Worm (Caenorhabditis elegans) whole organism, young adult: ENCODE data around the gene meg-3.

Experiments
- B0019.2 ChIP-seq: fragments of 200-800 bp; sonication (Bioruptor generic); conservative IDR thresholded peaks from 2 replicates; pipeline ENCODE4 v1.3.6; 2022; ENCODE audit warnings: missing genetic modification reagents, missing genetic modification characterization, missing compliant biosample characterization
- B0261.1 ChIP-seq: sonication (generic microtip); optimal IDR thresholded peaks from 2 replicates; lab custom pipeline; 2016; ENCODE audit warnings: mild to moderate bottlenecking, missing genetic modification characterization, moderate library complexity, missing compliant biosample characterization
- D2030.7 ChIP-seq: fragments of 200-800 bp; sonication (Bioruptor generic); IDR thresholded peaks from 2 replicates; pipeline ENCODE4 v1.3.6; 2022; ENCODE audit warnings: missing genetic modification reagents, missing genetic modification characterization, missing compliant biosample characterization
- F22D6.2 ChIP-seq: sonication (generic microtip); optimal IDR thresholded peaks from 2 replicates; lab custom pipeline; 2016; ENCODE audit warnings: mild to moderate bottlenecking, missing genetic modification characterization, missing compliant biosample characterization
- F33H1.4 ChIP-seq: fragments of 200-800 bp; sonication (Bioruptor generic); IDR thresholded peaks from 2 replicates; pipeline ENCODE4 v1.3.6; 2022; ENCODE audit warnings: missing genetic modification reagents, missing genetic modification characterization, missing compliant biosample characterization
- F49E8.2 ChIP-seq: sonication (generic microtip); optimal IDR thresholded peaks from 3 replicates; lab custom pipeline; 2017; ENCODE audit warnings: missing genetic modification characterization, mild to moderate bottlenecking, missing compliant biosample characterization, antibody characterized with exemption, moderate library complexity; ENCODE audit not compliant: insufficient read depth
- Y53G8AR.9 ChIP-seq: fragments of 200-800 bp; sonication (Bioruptor generic); conservative IDR thresholded peaks from 2 replicates; pipeline ENCODE4 v1.3.6; 2022; ENCODE audit warnings: missing genetic modification reagents, missing genetic modification characterization, missing compliant biosample characterization
- Y95B8A.8 ChIP-seq: fragments of 200-800 bp; sonication (Bioruptor generic); IDR thresholded peaks from 2 replicates; pipeline ENCODE4 v1.3.6; 2022; ENCODE audit warnings: missing genetic modification reagents, missing genetic modification characterization, missing compliant biosample characterization
- ama-1 ChIP-seq, 3 experiments: fragments of 150-350 bp in 1 of 3; sonication (generic microtip) in 2 of 3; optimal IDR thresholded peaks; 2 replicates each; lab custom pipeline; 2014 to 2018; ENCODE audit warnings: missing biosample characterization in 2 of 3, missing genetic modification characterization in 2 of 3, missing genetic modification reagents in 2 of 3
- athp-1 ChIP-seq: sonication (generic microtip); optimal IDR thresholded peaks from 2 replicates; lab custom pipeline; 2017; ENCODE audit warnings: mild to moderate bottlenecking, missing genetic modification characterization, missing compliant biosample characterization
- attf-3 ChIP-seq: fragments of 200-800 bp; sonication (Bioruptor generic); conservative IDR thresholded peaks from 2 replicates; pipeline ENCODE4 v1.3.6; 2022; ENCODE audit warnings: missing genetic modification reagents, missing genetic modification characterization, missing compliant biosample characterization
- cebp-1 ChIP-seq, 2 experiments: fragments of 200-800 bp in 1 of 2; sonication (Bioruptor generic) in 1 of 2; sonication (generic microtip) in 1 of 2; IDR thresholded peaks in 1 of 2; optimal IDR thresholded peaks in 1 of 2; 2 replicates each; pipeline versions ENCODE4 v1.3.6 to Lab custom; 2017 to 2022; ENCODE audit warnings: missing compliant biosample characterization in 2 of 2, missing genetic modification characterization in 2 of 2, mild to moderate bottlenecking in 1 of 2, missing genetic modification reagents in 1 of 2, moderate library complexity in 1 of 2
- ceh-27 ChIP-seq: fragments of 200-800 bp; sonication (Bioruptor generic); optimal IDR thresholded peaks from 2 replicates; lab custom pipeline; 2018; ENCODE audit warnings: mild to moderate bottlenecking, missing genetic modification characterization, moderate library complexity, missing compliant biosample characterization
- dox-1 ChIP-seq: fragments of 200-800 bp; sonication (Bioruptor generic); IDR thresholded peaks from 2 replicates; pipeline ENCODE4 v1.3.6; 2022; ENCODE audit warnings: missing genetic modification reagents, missing genetic modification characterization, missing compliant biosample characterization
- efl-1 ChIP-seq: fragments of 150-350 bp; optimal IDR thresholded peaks from 2 replicates; lab custom pipeline; 2014; ENCODE audit warnings: missing biosample characterization, missing genetic modification reagents, missing genetic modification characterization
- egl-18 ChIP-seq: fragments of 200-800 bp; sonication (Bioruptor generic); IDR thresholded peaks from 2 replicates; pipeline ENCODE4 v1.3.6; 2022; ENCODE audit warnings: missing genetic modification reagents, missing genetic modification characterization, missing compliant biosample characterization
- egrh-3 ChIP-seq: fragments of 200-800 bp; sonication (Bioruptor generic); IDR thresholded peaks from 2 replicates; pipeline ENCODE4 v1.3.6; 2022; ENCODE audit warnings: missing genetic modification reagents, missing genetic modification characterization, missing compliant biosample characterization
- fkh-3 ChIP-seq: sonication (generic microtip); optimal IDR thresholded peaks from 2 replicates; lab custom pipeline; 2016; ENCODE audit warnings: mild to moderate bottlenecking, missing genetic modification characterization, missing compliant biosample characterization
- him-1 ChIP-seq: sonication (generic microtip); optimal IDR thresholded peaks from 2 replicates; lab custom pipeline; 2016; ENCODE audit warnings: missing genotype, missing genetic modification reagents, missing genetic modification characterization, missing compliant biosample characterization
- hlh-12 ChIP-seq: sonication (generic microtip); optimal IDR thresholded peaks from 2 replicates; lab custom pipeline; 2016; ENCODE audit warnings: missing genetic modification characterization, missing compliant biosample characterization
- hmg-20 ChIP-seq: fragments of 200-800 bp; sonication (Bioruptor generic); IDR thresholded peaks from 2 replicates; pipeline ENCODE4 v1.3.6; 2022; ENCODE audit warnings: missing genetic modification reagents, missing genetic modification characterization, missing compliant biosample characterization
- hsf-1 ChIP-seq: fragments of 200-800 bp; sonication (Bioruptor generic); IDR thresholded peaks from 2 replicates; pipeline ENCODE4 v1.3.6; 2022; ENCODE audit warnings: missing genetic modification reagents, missing genetic modification characterization, missing compliant biosample characterization
- lag-1 ChIP-seq: fragments of 200-800 bp; sonication (Bioruptor generic); IDR thresholded peaks from 2 replicates; pipeline ENCODE4 v1.3.6; 2022; ENCODE audit warnings: missing genetic modification reagents, missing genetic modification characterization, missing compliant biosample characterization
- lsl-1 ChIP-seq: fragments of 200-800 bp; sonication (Bioruptor generic); optimal IDR thresholded peaks from 2 replicates; lab custom pipeline; 2018; ENCODE audit warnings: mild to moderate bottlenecking, missing genetic modification characterization, moderate library complexity, missing compliant biosample characterization
- madf-6 ChIP-seq: fragments of 200-800 bp; sonication (Bioruptor generic); IDR thresholded peaks from 2 replicates; pipeline ENCODE4 v1.3.6; 2022; ENCODE audit warnings: missing genetic modification reagents, missing genetic modification characterization, missing compliant biosample characterization
- nfya-2 ChIP-seq: fragments of 200-800 bp; sonication (Bioruptor generic); IDR thresholded peaks from 2 replicates; pipeline ENCODE4 v1.3.6; 2022; ENCODE audit warnings: missing genetic modification reagents, missing genetic modification characterization, missing compliant biosample characterization
- nhr-120 ChIP-seq: fragments of 200-800 bp; sonication (Bioruptor generic); IDR thresholded peaks from 2 replicates; pipeline ENCODE4 v1.3.6; 2022; ENCODE audit warnings: missing genetic modification characterization, missing compliant biosample characterization
- nhr-179 ChIP-seq: sonication (generic microtip); optimal IDR thresholded peaks from 2 replicates; lab custom pipeline; 2016; ENCODE audit warnings: mild to moderate bottlenecking, missing genetic modification characterization, missing compliant biosample characterization
- nhr-80 ChIP-seq: sonication (generic microtip); optimal IDR thresholded peaks from 2 replicates; lab custom pipeline; 2016; ENCODE audit warnings: missing genetic modification characterization, missing compliant biosample characterization
- pbrm-1 ChIP-seq: fragments of 200-800 bp; sonication (Bioruptor generic); IDR thresholded peaks from 2 replicates; pipeline ENCODE4 v1.3.6; 2022; ENCODE audit warnings: missing genetic modification reagents, missing genetic modification characterization, missing compliant biosample characterization
- rpc-1 ChIP-seq, 2 experiments: fragments of 150-350 bp in 1 of 2; sonication (generic microtip) in 1 of 2; optimal IDR thresholded peaks; 2 replicates each; lab custom pipeline; 2014 to 2018; ENCODE audit warnings: missing biosample characterization in 1 of 2, missing genetic modification characterization in 1 of 2, missing genetic modification reagents in 1 of 2, missing genotype in 1 of 2
- tbp1 ChIP-seq: fragments of 200-800 bp; sonication (Bioruptor generic); optimal IDR thresholded peaks from 2 replicates; lab custom pipeline; 2018; ENCODE audit warnings: mild to moderate bottlenecking, missing genetic modification characterization, missing compliant biosample characterization
- tbx-9 ChIP-seq: sonication (generic microtip); optimal IDR thresholded peaks from 2 replicates; lab custom pipeline; 2016; ENCODE audit warnings: borderline replicate concordance, missing genetic modification characterization, inconsistent platforms, missing compliant biosample characterization
- unc-130 ChIP-seq: sonication (generic microtip); optimal IDR thresholded peaks from 2 replicates; lab custom pipeline; 2016; ENCODE audit warnings: missing genetic modification reagents, missing genetic modification characterization, missing compliant biosample characterization
- unc-62 ChIP-seq: fragments of 150-350 bp; optimal IDR thresholded peaks from 2 replicates; lab custom pipeline; 2014; ENCODE audit warnings: missing biosample characterization, missing genetic modification reagents, missing genetic modification characterization
- zim-3 ChIP-seq: sonication (generic microtip); optimal IDR thresholded peaks from 2 replicates; lab custom pipeline; 2017; ENCODE audit warnings: mild to moderate bottlenecking, missing genetic modification characterization, moderate library complexity, missing compliant biosample characterization
- ztf-18 ChIP-seq: sonication (generic microtip); optimal IDR thresholded peaks from 2 replicates; lab custom pipeline; 2016; ENCODE audit warnings: missing genotype, mild to moderate bottlenecking, missing genetic modification characterization, missing compliant biosample characterization
- ztf-6 ChIP-seq: fragments of 200-800 bp; sonication (Bioruptor generic); IDR thresholded peaks from 2 replicates; pipeline ENCODE4 v1.3.6; 2022; ENCODE audit warnings: missing genetic modification reagents, missing genetic modification characterization, missing compliant biosample characterization

meg-3 gene

ce11 chrX:2014521-2014920 is 25.1 kb upstream of the meg-3 start (continued):
- TF ChIP-seq egl-18 (GFP tag; lab: Robert Waterston, UW) (no peak), ama-1 (optimal IDR thresholded peaks at IDR 0.05; lab: Kevin White, UChicago) (no peak), ama-1 (GFP tag; optimal IDR thresholded peaks at IDR 0.05; lab: Kevin White, UChicago) (no peak), dox-1 (GFP tag; lab: Robert Waterston, UW) (peak; percentile 60; the same call in 1 of the 2 replicates), unc-62 (GFP tag; lab: Kevin White, UChicago) (peak; percentile 34), lsl-1 (no peak)

ce11 chrX:2013912-2014311 is 24.5 kb upstream of the meg-3 start:
- TF ChIP-seq nfya-2 (no peak), nhr-120 (GFP tag; lab: Robert Waterston, UW) (no peak), nhr-80 (tag; lab: Kevin White, UChicago) (no peak), unc-62 (GFP tag; lab: Kevin White, UChicago) (peak; percentile 84), cebp-1 (GFP tag; IDR thresholded peaks at IDR 0.05; lab: Robert Waterston, UW) (peak; percentile 88), cebp-1 (tag; optimal IDR thresholded peaks at IDR 0.05; lab: Kevin White, UChicago) (peak; percentile 95)

- TF ChIP-seq ztf-6 (GFP tag; lab: Robert Waterston, UW) (no peak), B0019.2 (no peak), fkh-3 (tag; lab: Kevin White, UChicago) (no peak), Y53G8AR.9 (GFP tag; lab: Robert Waterston, UW) (no peak)
These were observed 23.2 kb upstream of the meg-3 start, which contains the start of gene Y102A11A.9 for ce11 chrX:2012491-2013201. Y102A11A.9 (plus strand) TSS chrX:2013151.

ce11 chrX:2002613-2003012 is 13.2 kb upstream of the meg-3 start:
- 0 out of 2 replicates have a peak, but pooled peaks have one; percentile 6 for TF ChIP-seq madf-6
- TF ChIP-seq hsf-1 = peak; percentile 95
- peak; percentile 79 for TF ChIP-seq egrh-3

- no peak for TF ChIP-seq F33H1.4 (GFP tag; lab: Robert Waterston, UW)
- no peak for TF ChIP-seq ztf-18 (tag; lab: Kevin White, UChicago)
- no peak for TF ChIP-seq attf-3 (GFP tag; lab: Robert Waterston, UW)
- TF ChIP-seq egrh-3 = no peak
- no peak for TF ChIP-seq zim-3 (tag; lab: Kevin White, UChicago)
- no peak for TF ChIP-seq pbrm-1 (GFP tag; lab: Robert Waterston, UW)
- peak; percentile 17 for TF ChIP-seq efl-1
- TF ChIP-seq, all 124 proteins: peak for 1
These were observed 11.1 kb upstream of the meg-3 start for ce11 chrX:2000517-2000916.

- TF ChIP-seq F49E8.2 (tag; lab: Kevin White, UChicago) (no peak), nhr-179 (tag; lab: Kevin White, UChicago) (no peak), tbp1 (GFP tag; lab: Kevin White, UChicago) (peak; percentile 75), ceh-27 (GFP tag; lab: Kevin White, UChicago) (no peak), athp-1 (no peak), F22D6.2 (no peak), D2030.7 (GFP tag; lab: Robert Waterston, UW) (peak; percentile 55), him-1 (tag; lab: Kevin White, UChicago) (peak; percentile 19), ztf-6 (GFP tag; lab: Robert Waterston, UW) (no peak), rpc-1 (optimal IDR thresholded peaks at IDR 0.05; lab: Kevin White, UChicago) (peak; percentile 39), rpc-1 (tag; optimal IDR thresholded peaks at IDR 0.05; lab: Kevin White, UChicago) (peak; percentile 71), hlh-12 (tag; lab: Kevin White, UChicago) (no peak), dox-1 (GFP tag; lab: Robert Waterston, UW) (peak; percentile 10; the same call in 1 of the 2 replicates), unc-130 (GFP tag; lab: Kevin White, UChicago) (no peak), hmg-20 (GFP tag; lab: Robert Waterston, UW) (0 out of 2 replicates have a peak, but pooled peaks have one; percentile 29), lag-1 (GFP tag; lab: Robert Waterston, UW) (no peak), B0261.1 (tag; lab: Kevin White, UChicago) (peak; percentile 48), Y95B8A.8 (GFP tag; lab: Robert Waterston, UW) (no peak), tbx-9 (tag; lab: Kevin White, UChicago) (no peak), nfya-2 (no peak), madf-6 (peak; percentile 37)
These were observed 9.4 kb upstream of the meg-3 start for ce11 chrX:1998825-1999224.
